Comparison of ENCODE assay signal across 4 fruit fly cellular contexts in the genomic region with DNA sequence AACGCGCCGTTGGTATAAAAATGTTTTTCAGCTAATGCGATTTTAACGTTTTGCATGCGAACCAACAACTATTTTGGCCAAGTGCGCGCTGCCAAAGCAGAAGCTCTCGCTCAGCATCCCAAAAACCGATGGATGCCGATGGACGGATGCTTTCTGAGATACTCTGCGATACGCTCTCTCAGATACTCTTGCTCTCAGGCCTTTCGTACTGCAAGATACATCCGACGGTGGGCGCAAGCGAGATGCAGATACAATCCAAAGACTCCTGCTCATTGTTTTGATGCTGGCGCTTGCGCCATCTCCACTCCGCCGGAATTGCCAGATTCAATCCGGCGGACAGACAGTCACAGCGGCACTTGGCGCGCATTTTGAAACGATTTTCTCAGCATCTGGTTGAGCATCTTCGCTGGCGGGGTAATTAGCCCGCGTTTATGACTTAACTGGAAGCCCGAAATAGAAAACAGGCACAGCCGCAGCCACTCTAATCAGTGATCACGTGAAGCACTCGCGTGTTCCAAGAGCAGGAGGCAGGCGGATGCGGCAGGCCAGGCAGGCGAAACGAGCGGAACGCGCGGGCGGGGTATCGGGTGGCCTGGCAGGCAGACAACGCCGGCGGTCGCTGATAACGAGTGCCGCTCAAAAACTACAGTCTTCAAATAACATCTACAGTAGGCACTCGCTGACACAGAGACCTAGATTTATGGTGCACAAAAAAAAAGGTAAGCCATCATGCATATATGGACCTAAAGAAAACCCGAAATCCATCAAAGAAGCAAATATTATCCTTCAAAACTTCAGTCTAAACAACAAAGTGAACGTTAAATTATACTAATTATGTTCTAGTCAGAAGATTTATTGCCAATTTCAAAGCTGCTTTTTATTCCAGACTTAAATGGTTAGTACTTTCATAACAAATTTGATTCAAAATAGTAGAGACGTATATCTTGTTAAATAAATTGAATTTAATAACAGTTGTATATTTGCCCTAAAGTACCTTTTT.
TF ChIP-seq lines count a peak whose summit lies in the region.

TSS of gene CG16779 (minus strand) at position 51 of the 1,000 bp plus-strand sequence.

TF ChIP-seq in whole organism, adult, 20 proteins besides CTCF, POLR2A, EP300 and RAD21 (continued from another document):
- TF ChIP-seq Mnt (GFP tag; optimal IDR thresholded peaks at IDR 0.05; lab: Kevin White, UChicago), result no peak
- TF ChIP-seq toe (GFP tag; optimal IDR thresholded peaks at IDR 0.05; lab: Kevin White, UChicago), result peak; percentile 34
- no peak for TF ChIP-seq CG14711 (tag; optimal IDR thresholded peaks at IDR 0.05; lab: Kevin White, UChicago)
- TF ChIP-seq ovo (GFP tag; optimal IDR thresholded peaks at IDR 0.05; lab: Kevin White, UChicago), result no peak

TF ChIP-seq in whole organism, embryonic, 481 proteins besides CTCF, POLR2A, EP300 and RAD21 (continued from another document and continues in another):
- TF ChIP-seq CG1603 (tag; optimal IDR thresholded peaks at IDR 0.05; lab: Kevin White, UChicago) (no peak), CG1792 (GFP tag; optimal IDR thresholded peaks at IDR 0.05; lab: Kevin White, UChicago) (no peak), BEAF-32 (GFP tag; optimal IDR thresholded peaks at IDR 0.05; lab: Kevin White, UChicago) (no peak), MBD-R2 (GFP tag; IDR thresholded peaks at IDR 0.05; lab: Robert Waterston, UW) (no peak; the same call in 1 of the 2 replicates), lmd (GFP tag; IDR thresholded peaks at IDR 0.05; lab: Robert Waterston, UW) (peak; percentile 33; the same call in 1 of the 2 replicates), CG2875 (GFP tag; optimal IDR thresholded peaks at IDR 0.05; lab: Kevin White, UChicago) (no peak), CG13624 (GFP tag; optimal IDR thresholded peaks at IDR 0.05; lab: Kevin White, UChicago) (no peak), Dip2 (GFP tag; IDR thresholded peaks at IDR 0.05; lab: Robert Waterston, UW) (no peak), CG6765 (GFP tag; optimal IDR thresholded peaks at IDR 0.05; lab: Kevin White, UChicago) (no peak), gsb (GFP tag; IDR thresholded peaks at IDR 0.05; lab: Robert Waterston, UW) (no peak), CG12659 (GFP tag; optimal IDR thresholded peaks at IDR 0.05; lab: Kevin White, UChicago) (peak; percentile 19), kni (GFP tag; optimal IDR thresholded peaks at IDR 0.05; lab: Kevin White, UChicago) (no peak), chm (GFP tag; IDR thresholded peaks at IDR 0.05; lab: Robert Waterston, UW) (peak; percentile 10; the same call in 1 of the 2 replicates), CG6175 (GFP tag; IDR thresholded peaks at IDR 0.05; lab: Robert Waterston, UW) (no peak), CG5180 (GFP tag; optimal IDR thresholded peaks at IDR 0.05; lab: Kevin White, UChicago) (peak; percentile 18), Ssrp (tag; optimal IDR thresholded peaks at IDR 0.05; lab: Kevin White, UChicago) (peak; percentile 55), CG4707 (GFP tag; optimal IDR thresholded peaks at IDR 0.05; lab: Kevin White, UChicago) (no peak), jumu (GFP tag; optimal IDR thresholded peaks at IDR 0.05; lab: Kevin White, UChicago) (no peak), kay (GFP tag; optimal IDR thresholded peaks at IDR 0.05; lab: Kevin White, UChicago) (peak; percentile 5), CG5953 (GFP tag; IDR thresholded peaks at IDR 0.05; lab: Robert Waterston, UW) (0 out of 2 replicates have a peak, but pooled peaks have one; percentile 14), CG9876 (GFP tag; optimal IDR thresholded peaks at IDR 0.05; lab: Kevin White, UChicago) (no peak), CG4328 (GFP tag; optimal IDR thresholded peaks at IDR 0.05; lab: Kevin White, UChicago) (peak; percentile 26), tgo (GFP tag; IDR thresholded peaks at IDR 0.05; lab: Robert Waterston, UW) (peak; percentile 30; the same call in 1 of the 3 replicates), Vsx1 (GFP tag; optimal IDR thresholded peaks at IDR 0.05; lab: Kevin White, UChicago) (no peak), ems (GFP tag; optimal IDR thresholded peaks at IDR 0.05; lab: Kevin White, UChicago) (no peak), Dad (GFP tag; optimal IDR thresholded peaks at IDR 0.05; lab: Kevin White, UChicago) (no peak), cato (GFP tag; optimal IDR thresholded peaks at IDR 0.05; lab: Kevin White, UChicago; ENCODE audit: borderline replicate concordance) (no peak), CG6272 (GFP tag; IDR thresholded peaks at IDR 0.05; lab: Robert Waterston, UW) (no peak), Adf1 (GFP tag; IDR thresholded peaks at IDR 0.05; lab: Robert Waterston, UW) (no peak), jigr1 (GFP tag; IDR thresholded peaks at IDR 0.05; lab: Robert Waterston, UW) (no peak), CG12769 (tag; optimal IDR thresholded peaks at IDR 0.05; lab: Kevin White, UChicago) (no peak), Hr3 (GFP tag; optimal IDR thresholded peaks at IDR 0.05; lab: Kevin White, UChicago) (peak; percentile 53), CG7963 (GFP tag; IDR thresholded peaks at IDR 0.05; lab: Robert Waterston, UW; ENCODE audit: partially characterized antibody) (no peak), CG33213 (GFP tag; optimal IDR thresholded peaks at IDR 0.05; lab: Kevin White, UChicago) (no peak), CG1233 (GFP tag; optimal IDR thresholded peaks at IDR 0.05; lab: Kevin White, UChicago) (peak; percentile 21), CG2889 (GFP tag; IDR thresholded peaks at IDR 0.05; lab: Robert Waterston, UW) (no peak), trem (tag; optimal IDR thresholded peaks at IDR 0.05; lab: Kevin White, UChicago) (no peak), vfl (GFP tag; optimal IDR thresholded peaks at IDR 0.05; lab: Kevin White, UChicago) (no peak), abd-A (tag; optimal IDR thresholded peaks at IDR 0.05; lab: Kevin White, UChicago) (peak; percentile 44)

TF ChIP-seq in whole organism, prepupa, 60 proteins besides CTCF, POLR2A, EP300 and RAD21 (continued from another document):
- TF ChIP-seq CG8319 (GFP tag; optimal IDR thresholded peaks at IDR 0.05; lab: Kevin White, UChicago) (no peak), Sox15 (GFP tag; optimal IDR thresholded peaks at IDR 0.05; lab: Kevin White, UChicago) (peak; percentile 46), Ets96B (tag; optimal IDR thresholded peaks at IDR 0.05; lab: Kevin White, UChicago) (peak; percentile 28), CG6276 (GFP tag; optimal IDR thresholded peaks at IDR 0.05; lab: Kevin White, UChicago) (no peak), CG11294 (GFP tag; IDR thresholded peaks at IDR 0.05; lab: Robert Waterston, UW) (no peak), acj6 (GFP tag; optimal IDR thresholded peaks at IDR 0.05; lab: Kevin White, UChicago) (peak; percentile 30), CG6854 (GFP tag; optimal IDR thresholded peaks at IDR 0.05; lab: Kevin White, UChicago) (no peak), OdsH (GFP tag; optimal IDR thresholded peaks at IDR 0.05; lab: Kevin White, UChicago) (peak; percentile 41), Lpt (GFP tag; optimal IDR thresholded peaks at IDR 0.05; lab: Kevin White, UChicago) (no peak), CG32006 (GFP tag; optimal IDR thresholded peaks at IDR 0.05; lab: Kevin White, UChicago) (peak; percentile 67), Sox14 (GFP tag; optimal IDR thresholded peaks at IDR 0.05; lab: Kevin White, UChicago) (peak; percentile 14), CG10631 (GFP tag; optimal IDR thresholded peaks at IDR 0.05; lab: Kevin White, UChicago) (no peak), esn (GFP tag; optimal IDR thresholded peaks at IDR 0.05; lab: Kevin White, UChicago) (peak; percentile 53), eg (GFP tag; IDR thresholded peaks at IDR 0.05; lab: Robert Waterston, UW) (no peak), Sox102F (GFP tag; optimal IDR thresholded peaks at IDR 0.05; lab: Kevin White, UChicago) (peak; percentile 46), CG11902 (GFP tag; optimal IDR thresholded peaks at IDR 0.05; lab: Kevin White, UChicago) (no peak), spab (GFP tag; optimal IDR thresholded peaks at IDR 0.05; lab: Kevin White, UChicago) (peak; percentile 9), dsx (GFP tag; optimal IDR thresholded peaks at IDR 0.05; lab: Kevin White, UChicago; ENCODE audit: poor library complexity, severe bottlenecking) (no peak), lz (GFP tag; optimal IDR thresholded peaks at IDR 0.05; lab: Kevin White, UChicago) (peak; percentile 42), CG6163 (GFP tag; IDR thresholded peaks at IDR 0.05; lab: Robert Waterston, UW) (no peak), CG1621 (tag; optimal IDR thresholded peaks at IDR 0.05; lab: Kevin White, UChicago) (peak; percentile 52), CG3032 (tag; optimal IDR thresholded peaks at IDR 0.05; lab: Kevin White, UChicago) (peak; percentile 15), fkh (GFP tag; optimal IDR thresholded peaks at IDR 0.05; lab: Kevin White, UChicago) (peak; percentile 22), Eip78C (GFP tag; lab: Kevin White, UChicago) (peak; percentile 61), CG10669 (GFP tag; optimal IDR thresholded peaks at IDR 0.05; lab: Kevin White, UChicago) (peak; percentile 39), svp (GFP tag; lab: Kevin White, UChicago) (peak; percentile 84), Gug (GFP tag; IDR thresholded peaks at IDR 0.05; lab: Robert Waterston, UW) (no peak)

TF ChIP-seq in whole organism, pupa, 21 proteins besides CTCF, POLR2A, EP300 and RAD21 (continued from another document):
- TF ChIP-seq rn (GFP tag; IDR thresholded peaks at IDR 0.05; lab: Robert Waterston, UW) (no peak), Pif1B (GFP tag; optimal IDR thresholded peaks at IDR 0.05; lab: Kevin White, UChicago) (no peak)
